Worm (Caenorhabditis elegans): Measurements from ENCODE around the gene flor-1.

The flor-1 gene

DNA sequence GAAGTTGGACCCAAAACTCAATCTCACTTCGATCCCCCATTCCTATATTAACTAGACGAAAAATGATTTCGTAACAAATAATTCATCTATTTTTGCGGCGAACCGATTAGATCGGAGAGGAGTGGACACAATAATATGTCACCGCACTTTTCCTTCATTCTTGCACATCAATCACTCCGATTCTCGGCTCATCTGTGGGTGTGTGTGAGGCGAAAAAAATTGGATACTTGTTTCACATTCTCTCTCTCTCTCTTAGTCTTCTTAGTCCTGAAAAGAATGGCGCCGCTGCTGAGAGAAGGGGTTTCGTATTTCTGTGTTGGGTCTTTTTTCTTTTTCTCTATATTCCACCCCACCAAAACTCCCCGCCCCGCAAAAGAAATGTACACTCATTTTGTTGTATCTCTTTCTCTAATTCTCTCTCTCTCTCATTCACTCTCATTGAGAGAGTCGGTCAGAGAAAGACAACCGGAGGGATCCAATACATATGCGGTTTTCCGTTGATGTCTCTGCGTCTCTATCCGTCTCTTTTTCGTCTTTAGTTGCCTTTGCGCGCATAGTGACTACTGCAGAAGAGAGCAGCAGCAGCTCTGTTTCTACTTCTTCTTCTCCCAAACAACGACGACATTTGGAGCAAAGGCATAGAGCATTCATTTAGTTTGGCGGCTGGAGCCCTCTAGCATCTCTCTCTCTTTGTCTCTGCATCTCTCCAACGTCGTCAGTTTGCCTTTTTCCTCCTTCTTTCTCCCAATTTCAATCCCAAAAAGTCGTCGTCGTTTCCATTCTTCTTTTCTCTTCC, 48.2 kb downstream of the flor-1 start, which contains the start of gene unc-76:
Gene unc-76 (plus strand): TSS at position 746 of the 796 bp plus-strand sequence.
- TF ChIP-seq K12H6.12 (tag; optimal IDR thresholded peaks at IDR 0.05), result peak; percentile 89
- peak; percentile 53; the same call in 1 of the 2 replicates for TF ChIP-seq zfh-2 (GFP tag; conservative IDR thresholded peaks at IDR 0.05)
- TF ChIP-seq snpc-3.4 (tag; optimal IDR thresholded peaks at IDR 0.05), result no peak
- no peak for TF ChIP-seq nhr-27 (tag; optimal IDR thresholded peaks at IDR 0.05)
- no peak for TF ChIP-seq fkh-3 (tag; optimal IDR thresholded peaks at IDR 0.05)
- no peak for TF ChIP-seq ceh-79 (tag; optimal IDR thresholded peaks at IDR 0.05)
- TF ChIP-seq mcd-1 (GFP tag; IDR thresholded peaks at IDR 0.05), result peak; percentile 51
- TF ChIP-seq egrh-3 (GFP tag; IDR thresholded peaks at IDR 0.05), result 0 out of 2 replicates have a peak, but pooled peaks have one; percentile 15
- TF ChIP-seq ceh-27 (GFP tag; optimal IDR thresholded peaks at IDR 0.05), result peak; percentile 13
- TF ChIP-seq B0261.1 (tag; optimal IDR thresholded peaks at IDR 0.05), result no peak
- TF ChIP-seq ztf-18 (tag; optimal IDR thresholded peaks at IDR 0.05), result peak; percentile 29
- TF ChIP-seq lsl-1 (GFP tag; optimal IDR thresholded peaks at IDR 0.05), result no peak
- TF ChIP-seq Y53F4B.3 (GFP tag; IDR thresholded peaks at IDR 0.05), result no peak
- TF ChIP-seq cebp-1 (GFP tag; IDR thresholded peaks at IDR 0.05), result no peak
- TF ChIP-seq cebp-1 (tag; optimal IDR thresholded peaks at IDR 0.05), result peak; percentile 67
- no peak for TF ChIP-seq akir-1 (GFP tag; optimal IDR thresholded peaks at IDR 0.05)
- TF ChIP-seq attf-5 (GFP tag; optimal IDR thresholded peaks at IDR 0.05), result peak; percentile 38
- no peak for TF ChIP-seq rcor-1 (GFP tag; IDR thresholded peaks at IDR 0.05)
- TF ChIP-seq snpc-4 (GFP tag; optimal IDR thresholded peaks at IDR 0.05), result no peak
- TF ChIP-seq snpc-4 (tag; optimal IDR thresholded peaks at IDR 0.05), result peak in 2 of 4 experiments; percentile 34 to 55
- no peak for TF ChIP-seq ceh-91 (GFP tag; IDR thresholded peaks at IDR 0.05)
- no peak for TF ChIP-seq cebp-2 (GFP tag; IDR thresholded peaks at IDR 0.05)
- no peak for TF ChIP-seq sea-2 (GFP tag; IDR thresholded peaks at IDR 0.05)
- no peak for TF ChIP-seq chd-7 (tag; optimal IDR thresholded peaks at IDR 0.05)
- TF ChIP-seq B0336.3 (GFP tag; IDR thresholded peaks at IDR 0.05), result peak; percentile 39; the same call in 1 of the 2 replicates
- TF ChIP-seq tbp1 (GFP tag; optimal IDR thresholded peaks at IDR 0.05), result peak; percentile 10
- no peak for TF ChIP-seq bed-1 (GFP tag; IDR thresholded peaks at IDR 0.05)
- peak; percentile 76 for TF ChIP-seq lin-40 (tag; optimal IDR thresholded peaks at IDR 0.05)
- peak; percentile 69 for TF ChIP-seq hmg-1.2 (GFP tag; IDR thresholded peaks at IDR 0.05)
- no peak for TF ChIP-seq ztf-26 (tag; optimal IDR thresholded peaks at IDR 0.05)
- TF ChIP-seq madf-10 (tag; optimal IDR thresholded peaks at IDR 0.05), result peak; percentile 20
- TF ChIP-seq ztf-3 (GFP tag; optimal IDR thresholded peaks at IDR 0.05), result no peak
- no peak for TF ChIP-seq aptf-2 (GFP tag; conservative IDR thresholded peaks at IDR 0.05)
- TF ChIP-seq athp-1 (tag; optimal IDR thresholded peaks at IDR 0.05), result no peak
- peak; percentile 56; the same call in 1 of the 2 replicates for TF ChIP-seq K11D2.4 (GFP tag; IDR thresholded peaks at IDR 0.05)
- no peak for TF ChIP-seq F57C9.4 (tag; optimal IDR thresholded peaks at IDR 0.05)

DNA sequence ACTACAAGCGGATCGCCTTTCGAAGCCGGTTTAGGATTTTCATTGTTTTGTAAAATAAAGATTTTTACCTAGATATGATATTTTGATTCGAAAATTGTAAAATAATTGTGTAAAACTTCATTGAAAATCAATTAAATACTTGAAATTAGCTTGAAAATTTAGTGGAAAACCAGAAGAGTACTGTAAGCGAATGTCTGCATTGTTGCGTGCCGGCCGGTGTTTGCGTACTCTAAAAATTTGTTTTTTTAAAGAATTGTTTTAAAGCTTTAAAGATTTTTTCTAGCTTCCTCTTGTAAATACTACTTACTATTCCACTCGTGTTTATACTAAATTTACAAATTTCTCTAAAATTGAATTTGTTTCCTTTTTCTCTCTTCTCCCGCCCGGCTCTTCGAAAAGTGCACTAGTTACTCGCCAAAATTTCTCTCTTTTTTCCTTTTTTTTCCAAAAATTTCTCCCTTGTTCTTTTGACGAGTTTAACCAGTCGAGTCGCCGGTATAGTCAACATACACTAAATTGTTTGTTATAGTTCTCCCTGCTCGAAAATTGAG, 49.9 kb downstream of the flor-1 start:
- TF ChIP-seq egl-18 (GFP tag; IDR thresholded peaks at IDR 0.05), result no peak
- no peak for TF ChIP-seq lin-35 (GFP tag; optimal IDR thresholded peaks at IDR 0.05)
- peak; percentile 62 for TF ChIP-seq lsl-1 (GFP tag; optimal IDR thresholded peaks at IDR 0.05)
- no peak for TF ChIP-seq ceh-91 (GFP tag; IDR thresholded peaks at IDR 0.05)
- no peak for TF ChIP-seq let-526 (GFP tag; IDR thresholded peaks at IDR 0.05)
- TF ChIP-seq hlh-12 (tag; optimal IDR thresholded peaks at IDR 0.05), result no peak
- no peak for TF ChIP-seq F37B4.10 (GFP tag; IDR thresholded peaks at IDR 0.05)
- TF ChIP-seq D2030.7 (GFP tag; IDR thresholded peaks at IDR 0.05), result peak; percentile 42; the same call in 1 of the 2 replicates
